Fruit fly (Drosophila melanogaster) Kc167 (cell line): ENCODE results near the gene TTLL4A.

Source experiments
- Myc ChIP-seq: fragments of >200 bp; optimal IDR thresholded peaks from 2 replicates; lab custom pipeline; 2017; ENCODE audit warnings: missing external identifiers
- Sin3A ChIP-seq: fragments of >200 bp; optimal IDR thresholded peaks from 2 replicates; lab custom pipeline; 2018; ENCODE audit warnings: missing external identifiers
- h ChIP-seq: fragments of >200 bp; optimal IDR thresholded peaks from 3 replicates; lab custom pipeline; 2018; ENCODE audit warnings: missing external identifiers
- psq ChIP-seq: fragments of >200 bp; optimal IDR thresholded peaks from 2 replicates; lab custom pipeline; 2017; ENCODE audit warnings: missing external identifiers
- ttk ChIP-seq: sonication (Bioruptor generic); optimal IDR thresholded peaks from 2 replicates; lab custom pipeline; 2017; ENCODE audit warnings: missing external identifiers

DNA sequence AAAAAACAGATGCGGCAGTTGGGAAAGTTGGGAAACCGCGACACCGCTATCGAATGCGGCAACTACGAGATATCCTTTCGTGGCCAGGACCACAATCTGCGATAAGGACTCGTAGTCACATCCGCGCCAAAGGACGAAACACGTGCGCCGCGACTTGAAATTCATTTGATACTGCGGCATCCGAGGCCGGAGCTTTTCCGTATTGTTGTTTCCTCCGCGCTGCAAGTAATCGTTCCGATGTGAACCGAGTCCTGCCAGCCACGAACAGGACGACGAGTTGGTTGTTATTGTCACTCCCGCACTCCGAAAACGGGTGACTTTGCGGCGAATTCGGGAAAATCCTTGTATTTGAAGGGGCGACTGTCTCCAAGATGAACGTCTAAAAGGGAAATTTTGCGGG is 25.2 kb upstream of the TTLL4A start, which contains the start of gene dpr2:
- no peak for TF ChIP-seq h (lab: Kevin White, UChicago)
- TF ChIP-seq psq (lab: Kevin White, UChicago), result no peak
- no peak for TF ChIP-seq Sin3A (lab: Kevin White, UChicago)
- TF ChIP-seq ttk (lab: Kevin White, UChicago), result no peak
- no peak for TF ChIP-seq Myc
